Worm (Caenorhabditis elegans) whole organism, L4/young adult: Measurements from ENCODE around the gene cpg-2.

ENCODE experiments used
- W03F9.2 ChIP-seq: fragments of 150-350 bp; optimal IDR thresholded peaks from 2 replicates; lab custom pipeline; 2014; ENCODE audit warnings: missing biosample characterization, missing genetic modification characterization
- dao-5 ChIP-seq: sonication (generic microtip); optimal IDR thresholded peaks from 2 replicates; lab custom pipeline; 2016; ENCODE audit warnings: missing genotype, missing genetic modification characterization, moderate library complexity, missing compliant biosample characterization

DNA sequence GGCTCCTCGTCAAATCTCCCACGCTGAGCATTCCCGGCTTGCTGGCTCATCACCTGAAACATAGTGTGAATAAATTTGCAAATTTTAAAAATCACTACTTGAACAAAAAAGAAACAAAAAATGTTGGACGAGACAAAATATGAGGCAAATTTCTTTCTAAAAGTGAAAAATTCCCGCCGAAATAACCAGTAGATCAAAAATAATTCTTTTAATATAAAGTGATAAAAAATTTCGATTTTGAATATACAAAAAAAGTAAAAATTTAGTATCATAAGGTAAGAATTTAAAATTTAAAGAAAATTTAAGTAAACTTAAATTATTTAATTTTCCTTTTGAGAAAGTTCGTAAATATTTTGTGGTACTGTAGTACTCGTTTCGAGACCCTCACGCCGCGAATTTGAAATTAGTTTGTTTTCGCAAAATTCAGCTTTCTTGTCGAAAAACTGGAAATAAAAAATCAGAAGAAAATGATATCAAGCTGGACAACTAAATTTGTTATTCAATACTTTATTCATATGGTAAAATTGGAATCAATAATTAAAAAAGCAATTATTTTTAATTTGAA lies 43.2 kb downstream of the cpg-2 start, which contains the start of gene egg-2:
- TF ChIP-seq W03F9.2 (tag; lab: Kevin White, UChicago) (no peak), dao-5 (tag; lab: Kevin White, UChicago) (no peak)
